Worm (Caenorhabditis elegans) whole organism, early embryonic: Measurements from ENCODE around the gene C30E1.4.
"Not testable (repeated sequence)": the region's sequence is repeated elsewhere in the genome, so short reads cannot be mapped to it uniquely, and the experiment has no call there.

ENCODE experiments used
- B0310.2 ChIP-seq: sonication (generic microtip); optimal IDR thresholded peaks from 2 replicates; lab custom pipeline; 2016; ENCODE audit warnings: mild to moderate bottlenecking, missing genetic modification characterization, missing compliant biosample characterization
- F13C5.2 ChIP-seq: sonication (generic microtip); optimal IDR thresholded peaks from 2 replicates; lab custom pipeline; 2017; ENCODE audit warnings: mild to moderate bottlenecking, missing genetic modification characterization, inconsistent platforms, missing compliant biosample characterization
- aly-1 ChIP-seq: sonication (generic microtip); optimal IDR thresholded peaks from 2 replicates; lab custom pipeline; 2016; ENCODE audit warnings: missing genetic modification characterization, missing compliant biosample characterization
- ama-1 ChIP-seq: fragments of 150-350 bp; optimal IDR thresholded peaks from 2 replicates; lab custom pipeline; 2014
- ceh-13 ChIP-seq: fragments of 200-800 bp; sonication (Bioruptor generic); optimal IDR thresholded peaks from 2 replicates; lab custom pipeline; 2018; ENCODE audit warnings: mild to moderate bottlenecking, missing genetic modification characterization, missing compliant biosample characterization
- ceh-36 ChIP-seq: sonication (generic microtip); optimal IDR thresholded peaks from 2 replicates; lab custom pipeline; 2016; ENCODE audit warnings: missing genetic modification characterization, inconsistent platforms, missing compliant biosample characterization
- ets-7 ChIP-seq: sonication (generic microtip); optimal IDR thresholded peaks from 2 replicates; lab custom pipeline; 2016; ENCODE audit warnings: missing genotype, missing genetic modification characterization, missing compliant biosample characterization
- flt-1 ChIP-seq: fragments of 200-800 bp; sonication (Bioruptor generic); IDR thresholded peaks from 2 replicates; pipeline ENCODE4 v1.3.6; 2022; ENCODE audit warnings: missing genetic modification characterization, missing compliant biosample characterization
- hmbx-1 ChIP-seq: sonication (generic microtip); optimal IDR thresholded peaks from 2 replicates; lab custom pipeline; 2016; ENCODE audit warnings: mild to moderate bottlenecking, missing genetic modification characterization, missing compliant biosample characterization
- hmg-4 ChIP-seq: fragments of 200-800 bp; sonication (Bioruptor generic); optimal IDR thresholded peaks from 2 replicates; lab custom pipeline; 2018; ENCODE audit warnings: mild to moderate bottlenecking, missing genetic modification characterization, missing compliant biosample characterization
- hnd-1 ChIP-seq: sonication (generic microtip); optimal IDR thresholded peaks from 2 replicates; lab custom pipeline; 2016; ENCODE audit warnings: missing genetic modification characterization, missing compliant biosample characterization
- pes-1 ChIP-seq: fragments of 200-800 bp; sonication (Bioruptor generic); IDR thresholded peaks from 2 replicates; pipeline ENCODE4 v1.3.6; 2022; ENCODE audit warnings: missing genetic modification reagents, missing genetic modification characterization, missing compliant biosample characterization
- scrt-1 ChIP-seq: fragments of 200-800 bp; sonication (Bioruptor generic); IDR thresholded peaks from 2 replicates; pipeline ENCODE4 v1.3.6; 2022; ENCODE audit warnings: missing genetic modification characterization, missing compliant biosample characterization
- sea-1 ChIP-seq: fragments of 200-800 bp; sonication (Bioruptor generic); conservative IDR thresholded peaks from 2 replicates; pipeline ENCODE4 v1.3.6; 2022; ENCODE audit warnings: missing genetic modification characterization, missing compliant biosample characterization
- tbx-11 ChIP-seq: fragments of 200-800 bp; sonication (Bioruptor generic); IDR thresholded peaks from 2 replicates; pipeline ENCODE4 v1.3.6; 2022; ENCODE audit warnings: missing genetic modification characterization, missing compliant biosample characterization
- tbx-37 ChIP-seq: fragments of 200-800 bp; sonication (Bioruptor generic); conservative IDR thresholded peaks from 2 replicates; pipeline ENCODE4 v1.3.6; 2022; ENCODE audit warnings: missing genetic modification reagents, missing genetic modification characterization, missing compliant biosample characterization
- tra-4 ChIP-seq: sonication (generic microtip); optimal IDR thresholded peaks from 2 replicates; lab custom pipeline; 2017; ENCODE audit warnings: missing genetic modification characterization, missing compliant biosample characterization

The C30E1.4 gene

ce11 chrX:16923636-16924035, at the start of gene C30E1.4:
Gene C30E1.4, plus strand, starts transcription at chrX:16923936.
- no peak for TF ChIP-seq tbx-37
- no peak for TF ChIP-seq hmg-4 (GFP tag; lab: Kevin White, UChicago)
- TF ChIP-seq ets-7 (tag; lab: Kevin White, UChicago): no peak
- no peak for TF ChIP-seq tbx-11
- TF ChIP-seq sea-1 (GFP tag; lab: Robert Waterston, UW): no peak
- no peak for TF ChIP-seq scrt-1 (GFP tag; lab: Robert Waterston, UW)
- TF ChIP-seq ceh-36 (tag; lab: Kevin White, UChicago): no peak
- no peak for TF ChIP-seq hmbx-1
- no peak for TF ChIP-seq flt-1
- no peak for TF ChIP-seq B0310.2 (tag; lab: Kevin White, UChicago)
- no peak for TF ChIP-seq pes-1
- no peak for TF ChIP-seq F13C5.2 (tag; lab: Kevin White, UChicago)
- TF ChIP-seq aly-1 (tag; lab: Kevin White, UChicago): no peak
- TF ChIP-seq hnd-1 (tag; lab: Kevin White, UChicago): no peak
- TF ChIP-seq ama-1: no peak
- TF ChIP-seq tra-4: no peak
- TF ChIP-seq ceh-13: no peak

- no peak for TF ChIP-seq ets-7 (tag; lab: Kevin White, UChicago)
These were observed 43.3 kb upstream of the C30E1.4 start, which contains the start of gene acs-9 for ce11 chrX:16880426-16880825. Gene acs-9, minus strand, starts transcription at chrX:16880526.

ce11 chrX:16883426-16883825, 40.3 kb upstream of the C30E1.4 start, which contains the start of gene Y13C8A.1:
Gene Y13C8A.1, plus strand, starts transcription at chrX:16883726.
- TF ChIP-seq ama-1; tbx-11; ceh-36 (tag; lab: Kevin White, UChicago): not testable (repeated sequence)

- no peak for TF ChIP-seq scrt-1 (GFP tag; lab: Robert Waterston, UW)
- no peak for TF ChIP-seq ceh-36 (tag; lab: Kevin White, UChicago)
- TF ChIP-seq hmbx-1: no peak
- TF ChIP-seq ceh-13: no peak
- no peak for TF ChIP-seq hmg-4 (GFP tag; lab: Kevin White, UChicago)
- TF ChIP-seq tbx-37: no peak
- TF ChIP-seq flt-1: no peak
- no peak for TF ChIP-seq ets-7 (tag; lab: Kevin White, UChicago)
- TF ChIP-seq tra-4: no peak
These were observed 39.7 kb upstream of the C30E1.4 start for ce11 chrX:16884075-16884474.

ce11 chrX:16891683-16892082, 32.1 kb upstream of the C30E1.4 start, which contains the start of gene F39F10.3:
Gene F39F10.3, plus strand, starts transcription at chrX:16891983.
- no peak for TF ChIP-seq B0310.2 (tag; lab: Kevin White, UChicago)
- TF ChIP-seq ets-7 (tag; lab: Kevin White, UChicago): no peak
- TF ChIP-seq pes-1: no peak
- no peak for TF ChIP-seq scrt-1 (GFP tag; lab: Robert Waterston, UW)
- no peak for TF ChIP-seq hnd-1 (tag; lab: Kevin White, UChicago)
- no peak for TF ChIP-seq ama-1
- no peak for TF ChIP-seq ceh-13
- TF ChIP-seq tbx-11: no peak
- no peak for TF ChIP-seq tbx-37
- no peak for TF ChIP-seq hmbx-1
- TF ChIP-seq hmg-4 (GFP tag; lab: Kevin White, UChicago): no peak
- TF ChIP-seq sea-1 (GFP tag; lab: Robert Waterston, UW): no peak
- no peak for TF ChIP-seq F13C5.2 (tag; lab: Kevin White, UChicago)
- TF ChIP-seq ceh-36 (tag; lab: Kevin White, UChicago): no peak
- TF ChIP-seq tra-4: no peak

- TF ChIP-seq hmg-4 (GFP tag; lab: Kevin White, UChicago) (no peak), ceh-13 (no peak), scrt-1 (GFP tag; lab: Robert Waterston, UW) (no peak), sea-1 (GFP tag; lab: Robert Waterston, UW) (no peak), hmbx-1 (no peak), tbx-11 (no peak), tbx-37 (no peak), ets-7 (tag; lab: Kevin White, UChicago) (no peak)
These were observed 30.0 kb upstream of the C30E1.4 start for ce11 chrX:16893767-16894166.

ce11 chrX:16894577-16894976, 29.2 kb upstream of the C30E1.4 start, which contains the start of gene F39F10.2:
Gene F39F10.2, plus strand, starts transcription at chrX:16894877.
- TF ChIP-seq hnd-1 (tag; lab: Kevin White, UChicago): no peak
- no peak for TF ChIP-seq sea-1 (GFP tag; lab: Robert Waterston, UW)
- no peak for TF ChIP-seq pes-1
- no peak for TF ChIP-seq tbx-11

ce11 chrX:16902657-16903056, 21.1 kb upstream of the C30E1.4 start:
- TF ChIP-seq B0310.2 (tag; lab: Kevin White, UChicago): no peak
- no peak for TF ChIP-seq ceh-13
- TF ChIP-seq hmbx-1: no peak
- TF ChIP-seq tbx-37: no peak
- TF ChIP-seq hmg-4 (GFP tag; lab: Kevin White, UChicago): no peak
- no peak for TF ChIP-seq ets-7 (tag; lab: Kevin White, UChicago)

- TF ChIP-seq flt-1: no peak
- TF ChIP-seq B0310.2 (tag; lab: Kevin White, UChicago): no peak
- no peak for TF ChIP-seq ets-7 (tag; lab: Kevin White, UChicago)
- TF ChIP-seq sea-1 (GFP tag; lab: Robert Waterston, UW): no peak
- no peak for TF ChIP-seq hnd-1 (tag; lab: Kevin White, UChicago)
These were observed 20.1 kb upstream of the C30E1.4 start, which contains the start of gene F39F10.4 for ce11 chrX:16903619-16904018. Gene F39F10.4, minus strand, starts transcription at chrX:16903719.
